In the genomic region with DNA sequence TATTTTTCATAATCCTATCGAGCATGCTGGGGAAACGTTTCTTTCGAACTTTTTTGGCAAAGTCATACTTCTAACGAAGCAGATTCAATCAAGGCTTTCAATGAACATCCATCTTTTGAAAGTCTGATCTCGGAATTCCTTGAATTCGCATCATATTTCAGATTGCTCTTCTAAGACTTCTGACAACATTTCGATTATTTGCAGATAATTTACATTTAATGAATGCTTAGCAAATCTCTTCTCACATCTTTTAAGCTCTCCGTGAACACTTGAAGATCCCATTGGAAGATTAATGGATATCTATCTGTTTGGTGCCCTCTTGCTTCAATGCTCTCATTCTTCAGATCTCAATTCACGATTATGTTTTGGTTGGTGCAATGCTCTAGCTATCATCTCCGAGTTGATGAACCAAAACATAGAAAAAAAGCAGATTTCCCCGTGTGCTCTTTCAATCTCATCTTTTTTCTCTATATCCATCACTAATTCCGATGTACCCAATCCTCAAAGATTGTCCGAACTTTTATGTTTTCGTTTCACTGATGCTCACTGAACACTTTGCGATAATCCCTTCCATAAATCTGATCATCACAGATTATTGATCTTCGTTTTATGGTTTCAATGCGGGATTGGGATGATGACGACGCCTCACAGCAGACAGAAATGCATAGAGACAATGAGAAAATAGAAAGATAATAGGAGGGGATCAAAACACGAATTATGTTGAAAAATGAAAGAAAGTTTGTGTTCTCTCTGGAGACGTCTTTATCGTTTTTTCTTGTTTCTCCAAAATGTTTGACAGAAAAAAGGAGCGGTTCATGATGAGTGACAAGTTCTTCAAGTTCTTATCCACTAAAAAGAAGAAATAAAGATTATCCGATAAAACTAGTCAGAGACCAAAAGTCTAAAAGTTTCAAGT, we compare ENCODE assay signal across 6 worm cellular contexts.
TF ChIP-seq lines count a peak whose summit lies in the region.

No protein-coding gene starts in this region.

TF ChIP-seq in whole organism, L1 larva, 84 proteins besides CTCF, POLR2A, EP300 and RAD21 (continues in another document):
- no peak for TF ChIP-seq grh-1 (GFP tag; IDR thresholded peaks at IDR 0.05; lab: Robert Waterston, UW)
- TF ChIP-seq lin-39 (tag; optimal IDR thresholded peaks at IDR 0.05; lab: Kevin White, UChicago), result no peak
- TF ChIP-seq pag-3 (tag; optimal IDR thresholded peaks at IDR 0.05; lab: Kevin White, UChicago; ENCODE audit: borderline replicate concordance, insufficient read depth), result no peak
- TF ChIP-seq ceh-82 (tag; optimal IDR thresholded peaks at IDR 0.05; lab: Kevin White, UChicago), result no peak
- TF ChIP-seq lir-3 (tag; optimal IDR thresholded peaks at IDR 0.05; lab: Kevin White, UChicago; ENCODE audit: poor library complexity), result no peak
- no peak for TF ChIP-seq fkh-4 (tag; optimal IDR thresholded peaks at IDR 0.05; lab: Kevin White, UChicago; ENCODE audit: borderline replicate concordance)
- TF ChIP-seq vab-15 (tag; optimal IDR thresholded peaks at IDR 0.05; lab: Kevin White, UChicago), result no peak
- TF ChIP-seq ztf-4 (tag; optimal IDR thresholded peaks at IDR 0.05; lab: Kevin White, UChicago), result no peak
- TF ChIP-seq jun-1 (tag; optimal IDR thresholded peaks at IDR 0.05; lab: Kevin White, UChicago), result no peak
- TF ChIP-seq tlp-1 (tag; optimal IDR thresholded peaks at IDR 0.05; lab: Kevin White, UChicago), result no peak
- peak; percentile 44 for TF ChIP-seq rnt-1 (tag; optimal IDR thresholded peaks at IDR 0.05; lab: Kevin White, UChicago)
- TF ChIP-seq nhr-19 (GFP tag; conservative IDR thresholded peaks at IDR 0.05; lab: Robert Waterston, UW), result no peak
- TF ChIP-seq nhr-77 (tag; optimal IDR thresholded peaks at IDR 0.05; lab: Kevin White, UChicago), result no peak

TF ChIP-seq in whole organism, L2 larva, 48 proteins besides CTCF, POLR2A, EP300 and RAD21 (continues in another document):
- TF ChIP-seq elt-1 (tag; optimal IDR thresholded peaks at IDR 0.05; lab: Kevin White, UChicago) (peak; percentile 15), sma-3 (GFP tag; optimal IDR thresholded peaks at IDR 0.05; lab: Kevin White, UChicago) (peak; percentile 36), R02D3.7 (tag; optimal IDR thresholded peaks at IDR 0.05; lab: Kevin White, UChicago) (no peak), fos-1 (tag; optimal IDR thresholded peaks at IDR 0.05; lab: Kevin White, UChicago) (no peak), ceh-16 (tag; optimal IDR thresholded peaks at IDR 0.05; lab: Kevin White, UChicago) (no peak), nhr-129 (tag; optimal IDR thresholded peaks at IDR 0.05; lab: Kevin White, UChicago) (peak; percentile 22), ztf-11 (tag; optimal IDR thresholded peaks at IDR 0.05; lab: Kevin White, UChicago) (no peak), nhr-21 (tag; optimal IDR thresholded peaks at IDR 0.05; lab: Kevin White, UChicago) (peak; percentile 35), mdl-1 (tag; optimal IDR thresholded peaks at IDR 0.05; lab: Kevin White, UChicago) (peak in 1 of 2 experiments; percentile 2), elt-3 (tag; optimal IDR thresholded peaks at IDR 0.05; lab: Kevin White, UChicago) (no peak), sma-9 (GFP tag; optimal IDR thresholded peaks at IDR 0.05; lab: Kevin White, UChicago) (peak; percentile 69), sma-9 (tag; optimal IDR thresholded peaks at IDR 0.05; lab: Kevin White, UChicago) (no peak), nhr-23 (tag; optimal IDR thresholded peaks at IDR 0.05; lab: Kevin White, UChicago) (peak; percentile 69), nhr-6 (tag; optimal IDR thresholded peaks at IDR 0.05; lab: Kevin White, UChicago) (peak; percentile 17)

TF ChIP-seq in whole organism, L3 larva, 47 proteins besides CTCF, POLR2A, EP300 and RAD21:
- TF ChIP-seq elt-1 (tag; optimal IDR thresholded peaks at IDR 0.05; lab: Kevin White, UChicago), result peak; percentile 85
- TF ChIP-seq nhr-11 (tag; optimal IDR thresholded peaks at IDR 0.05; lab: Kevin White, UChicago), result no peak
- TF ChIP-seq nhr-23 (tag; optimal IDR thresholded peaks at IDR 0.05; lab: Kevin White, UChicago), result peak; percentile 7
- TF ChIP-seq nhr-43 (tag; optimal IDR thresholded peaks at IDR 0.05; lab: Kevin White, UChicago; ENCODE audit: poor library complexity, severe bottlenecking), result peak; percentile 66
- peak; percentile 56 for TF ChIP-seq unc-62 (GFP tag; optimal IDR thresholded peaks at IDR 0.05; lab: Kevin White, UChicago)

TF ChIP-seq in whole organism, L4 larva, 104 proteins besides CTCF, POLR2A, EP300 and RAD21 (continues in another document):
- no peak for TF ChIP-seq madf-5 (GFP tag; IDR thresholded peaks at IDR 0.05; lab: Robert Waterston, UW)
- no peak for TF ChIP-seq nhr-6 (tag; optimal IDR thresholded peaks at IDR 0.05; lab: Kevin White, UChicago)
- TF ChIP-seq pqm-1 (tag; optimal IDR thresholded peaks at IDR 0.05; lab: Kevin White, UChicago), result no peak
- peak in 1 of 2 experiments; percentile 52 for TF ChIP-seq mdl-1 (tag; optimal IDR thresholded peaks at IDR 0.05; lab: Kevin White, UChicago)
- TF ChIP-seq lin-29 (GFP tag; IDR thresholded peaks at IDR 0.05; lab: Robert Waterston, UW), result no peak
- no peak for TF ChIP-seq spr-3 (GFP tag; optimal IDR thresholded peaks at IDR 0.05; lab: Kevin White, UChicago)
- no peak for TF ChIP-seq attf-4 (tag; optimal IDR thresholded peaks at IDR 0.05; lab: Kevin White, UChicago)
- no peak for TF ChIP-seq ctbp-1 (GFP tag; IDR thresholded peaks at IDR 0.05; lab: Robert Waterston, UW)
- TF ChIP-seq nhr-48 (tag; optimal IDR thresholded peaks at IDR 0.05; lab: Kevin White, UChicago), result peak; percentile 23
- no peak for TF ChIP-seq saeg-2 (GFP tag; IDR thresholded peaks at IDR 0.05; lab: Robert Waterston, UW)
- TF ChIP-seq jun-1 (tag; optimal IDR thresholded peaks at IDR 0.05; lab: Kevin White, UChicago), result no peak
- peak in 1 of 2 experiments; percentile 89 for TF ChIP-seq unc-62 (GFP tag; optimal IDR thresholded peaks at IDR 0.05 in 1 of 2; lab: Kevin White, UChicago)
- TF ChIP-seq unc-62 (tag; optimal IDR thresholded peaks at IDR 0.05; lab: Kevin White, UChicago), result no peak
- no peak for TF ChIP-seq F44E2.7 (GFP tag; IDR thresholded peaks at IDR 0.05; lab: Robert Waterston, UW)
- peak; percentile 21; the same call in 1 of the 2 replicates for TF ChIP-seq ceh-20 (GFP tag; IDR thresholded peaks at IDR 0.05; lab: Robert Waterston, UW)
- TF ChIP-seq lsy-2 (tag; optimal IDR thresholded peaks at IDR 0.05; lab: Kevin White, UChicago), result no peak
- TF ChIP-seq T26A8.4 (GFP tag; IDR thresholded peaks at IDR 0.05; lab: Robert Waterston, UW), result no peak
- TF ChIP-seq aha-1 (tag; lab: Kevin White, UChicago), result peak; percentile 76

TF ChIP-seq in whole organism, late embryonic, 69 proteins besides CTCF, POLR2A, EP300 and RAD21:
- TF ChIP-seq che-1 (tag; optimal IDR thresholded peaks at IDR 0.05; lab: Kevin White, UChicago) (no peak), ceh-18 (tag; optimal IDR thresholded peaks at IDR 0.05; lab: Kevin White, UChicago) (peak; percentile 48), sdc-2 (tag; optimal IDR thresholded peaks at IDR 0.05; lab: Kevin White, UChicago) (no peak), hlh-30 (tag; optimal IDR thresholded peaks at IDR 0.05; lab: Kevin White, UChicago; ENCODE audit: insufficient read depth) (no peak), npax-4 (tag; optimal IDR thresholded peaks at IDR 0.05; lab: Kevin White, UChicago) (no peak), zip-5 (tag; optimal IDR thresholded peaks at IDR 0.05; lab: Kevin White, UChicago) (no peak), unc-55 (GFP tag; optimal IDR thresholded peaks at IDR 0.05; lab: Kevin White, UChicago) (peak; percentile 44), lin-11 (tag; optimal IDR thresholded peaks at IDR 0.05; lab: Kevin White, UChicago) (no peak), unc-3 (GFP tag; conservative IDR thresholded peaks at IDR 0.05; lab: Robert Waterston, UW) (no peak), unc-3 (tag; optimal IDR thresholded peaks at IDR 0.05; lab: Kevin White, UChicago) (no peak), elt-2 (tag; optimal IDR thresholded peaks at IDR 0.05; lab: Kevin White, UChicago) (no peak), hlh-15 (tag; optimal IDR thresholded peaks at IDR 0.05; lab: Kevin White, UChicago) (no peak), tbx-7 (tag; optimal IDR thresholded peaks at IDR 0.05; lab: Kevin White, UChicago) (no peak)

TF ChIP-seq in whole organism, mixed stage, embryonic, 35 proteins besides CTCF, POLR2A, EP300 and RAD21:
- TF ChIP-seq mab-5 (tag; optimal IDR thresholded peaks at IDR 0.05; lab: Kevin White, UChicago), result peak; percentile 14
- peak; percentile 63 for TF ChIP-seq unc-62 (GFP tag; optimal IDR thresholded peaks at IDR 0.05; lab: Kevin White, UChicago)
- TF ChIP-seq mep-1 (tag; optimal IDR thresholded peaks at IDR 0.05; lab: Kevin White, UChicago), result no peak
- no peak for TF ChIP-seq lin-13 (tag; optimal IDR thresholded peaks at IDR 0.05; lab: Kevin White, UChicago)
- no peak for TF ChIP-seq pha-4 (tag; optimal IDR thresholded peaks at IDR 0.05; lab: Kevin White, UChicago)
- peak; percentile 5 for TF ChIP-seq unc-120 (tag; optimal IDR thresholded peaks at IDR 0.05; lab: Kevin White, UChicago; ENCODE audit: poor library complexity, severe bottlenecking)

Comparison
In these comparisons a context has a peak if more than half of its experiments do, and no peak if none do; other contexts are left out.
1. Of the 29 proteins assayed by ChIP-seq in both whole organism, L4 larva and whole organism, L1 larva: peak only in whole organism, L4 larva: aha-1; only in whole organism, L1 larva: mep-1; in both: none; in neither: 25; mixed calls (peak in some experiments, not most) for 2.